Fruit fly (Drosophila melanogaster): Measurements from ENCODE around the gene Tsp96F.
A peak's percentile ranks its signal among the peaks of the same experiment; 100 is the strongest.

DNA sequence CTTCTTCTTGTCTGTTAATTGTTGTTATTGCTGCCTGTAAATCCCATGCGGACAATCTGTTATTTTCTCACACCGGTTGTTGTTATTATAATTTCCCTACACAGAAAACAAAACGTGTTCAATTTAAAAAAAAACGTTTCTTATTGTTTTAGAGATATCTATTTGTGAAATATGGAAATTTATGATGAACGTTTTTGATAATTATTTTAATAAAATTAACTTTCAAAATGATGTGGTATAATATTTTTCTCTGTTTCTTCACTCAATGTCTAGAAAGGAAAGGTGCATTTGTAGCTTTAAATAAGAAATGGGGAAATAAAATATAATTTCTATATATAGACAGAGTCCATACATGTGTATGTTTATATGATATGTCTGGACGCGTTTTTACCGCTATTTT lies 3.1 kb upstream of the Tsp96F start:
- TF ChIP-seq CG10348 (GFP tag; IDR thresholded peaks at IDR 0.05), result no peak
- TF ChIP-seq Pif1B (GFP tag; optimal IDR thresholded peaks at IDR 0.05), result no peak
- no peak for TF ChIP-seq fd96Ca (GFP tag; IDR thresholded peaks at IDR 0.05)
- no peak for TF ChIP-seq CG34367 (tag; optimal IDR thresholded peaks at IDR 0.05)
- TF ChIP-seq CG9948 (tag; optimal IDR thresholded peaks at IDR 0.05), result peak; percentile 39
- TF ChIP-seq Snoo (tag; optimal IDR thresholded peaks at IDR 0.05), result peak; percentile 10
- TF ChIP-seq CG4496 (GFP tag; IDR thresholded peaks at IDR 0.05), result peak; percentile 45; the same call in 1 of the 3 replicates
- TF ChIP-seq CG17806 (tag; optimal IDR thresholded peaks at IDR 0.05), result peak; percentile 32
- peak; percentile 21; the same call in 1 of the 2 replicates for TF ChIP-seq CG12605 (GFP tag; IDR thresholded peaks at IDR 0.05)
- TF ChIP-seq EcR (GFP tag; optimal IDR thresholded peaks at IDR 0.05), result no peak
- no peak for TF ChIP-seq D1 (tag; optimal IDR thresholded peaks at IDR 0.05)
- TF ChIP-seq Ets98B (GFP tag; IDR thresholded peaks at IDR 0.05), result peak; percentile 46; the same call in 1 of the 2 replicates
- TF ChIP-seq gl (tag; optimal IDR thresholded peaks at IDR 0.05), result no peak
- no peak for TF ChIP-seq CG13204 (GFP tag; optimal IDR thresholded peaks at IDR 0.05)

All from whole organism, pupa.